Worm (Caenorhabditis elegans) whole organism, mixed stage, embryonic: ENCODE data around the gene txdc-12.1.
A peak's percentile ranks its signal among the peaks of the same experiment; 100 is the strongest.

Experiments used
- M03D4.4 ChIP-seq: sonication (generic microtip); optimal IDR thresholded peaks from 2 replicates; lab custom pipeline; 2017; ENCODE audit warnings: mild to moderate bottlenecking, missing genetic modification characterization, missing compliant biosample characterization
- bed-3 ChIP-seq: fragments of 200-800 bp; sonication (Bioruptor generic); optimal IDR thresholded peaks from 3 replicates; lab custom pipeline; 2018; ENCODE audit warnings: mild to moderate bottlenecking, missing genetic modification characterization, moderate library complexity, missing compliant biosample characterization
- blmp-1 ChIP-seq: fragments of 150-350 bp; optimal IDR thresholded peaks from 2 replicates; lab custom pipeline; 2014; ENCODE audit warnings: missing biosample characterization, missing genetic modification characterization
- ceh-39 ChIP-seq: fragments of 150-350 bp; optimal IDR thresholded peaks from 2 replicates; lab custom pipeline; 2014; ENCODE audit warnings: missing biosample characterization, missing genetic modification characterization
- ceh-43 ChIP-seq: fragments of 200-800 bp; sonication (Bioruptor generic); optimal IDR thresholded peaks from 2 replicates; lab custom pipeline; 2018; ENCODE audit warnings: mild to moderate bottlenecking, missing genetic modification characterization, moderate library complexity, missing compliant biosample characterization
- ceh-83 ChIP-seq: fragments of 200-800 bp; sonication (Bioruptor generic); optimal IDR thresholded peaks from 2 replicates; lab custom pipeline; 2018; ENCODE audit warnings: mild to moderate bottlenecking, missing genetic modification characterization, missing compliant biosample characterization
- ces-1 ChIP-seq: fragments of 150-350 bp; optimal IDR thresholded peaks from 2 replicates; lab custom pipeline; 2014; ENCODE audit warnings: missing biosample characterization, missing genetic modification reagents, missing genetic modification characterization
- cnd-1 ChIP-seq: fragments of 200-800 bp; sonication (Bioruptor generic); optimal IDR thresholded peaks from 2 replicates; lab custom pipeline; 2018; ENCODE audit warnings: mild to moderate bottlenecking, missing genetic modification characterization, missing compliant biosample characterization
- drap-1 ChIP-seq: fragments of 200-800 bp; sonication (Bioruptor generic); optimal IDR thresholded peaks from 3 replicates; lab custom pipeline; 2018; ENCODE audit warnings: mild to moderate bottlenecking, missing genetic modification characterization, missing compliant biosample characterization
- elt-1 ChIP-seq: sonication (generic microtip); optimal IDR thresholded peaks from 2 replicates; lab custom pipeline; 2017; ENCODE audit warnings: missing genetic modification characterization, mild to moderate bottlenecking, missing compliant biosample characterization, antibody characterized with exemption, moderate library complexity, borderline replicate concordance; ENCODE audit not compliant: insufficient read depth
- elt-3 ChIP-seq: fragments of 150-350 bp; optimal IDR thresholded peaks from 2 replicates; lab custom pipeline; 2014; ENCODE audit warnings: missing biosample characterization, missing genetic modification characterization
- hlh-1 ChIP-seq: fragments of 150-350 bp; optimal IDR thresholded peaks from 2 replicates; lab custom pipeline; 2014; ENCODE audit warnings: missing biosample characterization, missing genetic modification reagents, missing genetic modification characterization
- lin-13 ChIP-seq: fragments of 150-350 bp; optimal IDR thresholded peaks from 2 replicates; lab custom pipeline; 2014; ENCODE audit warnings: missing biosample characterization, missing genetic modification characterization
- lin-32 ChIP-seq: fragments of 200-800 bp; sonication (Bioruptor generic); optimal IDR thresholded peaks from 2 replicates; lab custom pipeline; 2018; ENCODE audit warnings: mild to moderate bottlenecking, missing genetic modification characterization, missing compliant biosample characterization
- lsy-2 ChIP-seq: fragments of 150-350 bp; optimal IDR thresholded peaks from 2 replicates; lab custom pipeline; 2014; ENCODE audit warnings: missing biosample characterization, missing genetic modification characterization
- mab-5 ChIP-seq: fragments of 150-350 bp; optimal IDR thresholded peaks from 2 replicates; lab custom pipeline; 2014; ENCODE audit warnings: missing biosample characterization, missing genetic modification characterization
- mep-1 ChIP-seq: fragments of 150-350 bp; optimal IDR thresholded peaks from 2 replicates; lab custom pipeline; 2017; ENCODE audit warnings: missing biosample characterization, missing genetic modification reagents, missing genetic modification characterization, inconsistent platforms
- mls-2 ChIP-seq: sonication (generic microtip); optimal IDR thresholded peaks from 2 replicates; lab custom pipeline; 2016; ENCODE audit warnings: mild to moderate bottlenecking, missing genetic modification characterization, moderate library complexity, missing compliant biosample characterization
- nhr-12 ChIP-seq: fragments of 150-350 bp; optimal IDR thresholded peaks from 2 replicates; lab custom pipeline; 2014; ENCODE audit warnings: missing biosample characterization, missing genetic modification characterization
- nhr-2 ChIP-seq: fragments of 150-350 bp; optimal IDR thresholded peaks from 2 replicates; lab custom pipeline; 2014; ENCODE audit warnings: missing biosample characterization, missing genetic modification characterization
- nhr-28 ChIP-seq: fragments of 150-350 bp; optimal IDR thresholded peaks from 2 replicates; lab custom pipeline; 2014; ENCODE audit warnings: missing biosample characterization, missing genetic modification characterization
- nhr-76 ChIP-seq: sonication (generic microtip); optimal IDR thresholded peaks from 2 replicates; lab custom pipeline; 2017; ENCODE audit warnings: missing biosample characterization, missing genetic modification characterization
- pha-4 ChIP-seq: fragments of 150-350 bp; optimal IDR thresholded peaks from 2 replicates; lab custom pipeline; 2018; ENCODE audit warnings: missing biosample characterization, missing genetic modification reagents, missing genetic modification characterization
- sem-2 ChIP-seq: fragments of 200-800 bp; sonication (Bioruptor generic); optimal IDR thresholded peaks from 2 replicates; lab custom pipeline; 2018; ENCODE audit warnings: mild to moderate bottlenecking, missing genetic modification characterization, missing compliant biosample characterization
- snpc-4 ChIP-seq: fragments of 150-350 bp; optimal IDR thresholded peaks from 2 replicates; lab custom pipeline; 2014; ENCODE audit warnings: missing biosample characterization, missing genetic modification characterization
- sptf-1 ChIP-seq: sonication (generic microtip); optimal IDR thresholded peaks from 2 replicates; lab custom pipeline; 2017; ENCODE audit warnings: mild to moderate bottlenecking, missing genetic modification characterization, moderate library complexity, missing compliant biosample characterization
- unc-120 ChIP-seq: sonication (generic microtip); optimal IDR thresholded peaks from 2 replicates; lab custom pipeline; 2017; ENCODE audit warnings: missing genetic modification characterization, missing compliant biosample characterization; ENCODE audit not compliant: poor library complexity, severe bottlenecking
- unc-39 ChIP-seq: fragments of 150-350 bp; optimal IDR thresholded peaks from 2 replicates; lab custom pipeline; 2014; ENCODE audit warnings: missing biosample characterization, missing genetic modification characterization
- unc-62 ChIP-seq: fragments of 150-350 bp; optimal IDR thresholded peaks from 2 replicates; lab custom pipeline; 2014; ENCODE audit warnings: missing biosample characterization, missing genetic modification reagents, missing genetic modification characterization
- zip-8 ChIP-seq: fragments of 150-350 bp; optimal IDR thresholded peaks from 2 replicates; lab custom pipeline; 2014; ENCODE audit warnings: missing biosample characterization, missing genetic modification characterization
- ztf-11 ChIP-seq: fragments of 150-350 bp; optimal IDR thresholded peaks from 2 replicates; lab custom pipeline; 2014; ENCODE audit warnings: missing biosample characterization, missing genetic modification characterization

Gene txdc-12.1

ce11 chrII:12241792-12242191, 1.6 kb downstream of the txdc-12.1 start:
- TF ChIP-seq hlh-1 (tag; lab: Kevin White, UChicago) (no peak), lin-13 (tag; lab: Kevin White, UChicago) (no peak), ztf-11 (tag; lab: Kevin White, UChicago) (no peak), mls-2 (tag; lab: Kevin White, UChicago) (no peak), ceh-83 (GFP tag; lab: Kevin White, UChicago) (no peak), ceh-39 (tag; lab: Kevin White, UChicago) (no peak), nhr-76 (tag; lab: Kevin White, UChicago) (no peak), unc-62 (GFP tag; lab: Kevin White, UChicago) (no peak), sem-2 (GFP tag; lab: Kevin White, UChicago) (no peak), nhr-12 (no peak), M03D4.4 (no peak), blmp-1 (tag; lab: Kevin White, UChicago) (no peak), zip-8 (tag; lab: Kevin White, UChicago) (no peak), pha-4 (tag; lab: Kevin White, UChicago) (no peak), unc-120 (tag; lab: Kevin White, UChicago) (no peak)
- TF ChIP-seq, all 35 proteins: peak for 0

DNA sequence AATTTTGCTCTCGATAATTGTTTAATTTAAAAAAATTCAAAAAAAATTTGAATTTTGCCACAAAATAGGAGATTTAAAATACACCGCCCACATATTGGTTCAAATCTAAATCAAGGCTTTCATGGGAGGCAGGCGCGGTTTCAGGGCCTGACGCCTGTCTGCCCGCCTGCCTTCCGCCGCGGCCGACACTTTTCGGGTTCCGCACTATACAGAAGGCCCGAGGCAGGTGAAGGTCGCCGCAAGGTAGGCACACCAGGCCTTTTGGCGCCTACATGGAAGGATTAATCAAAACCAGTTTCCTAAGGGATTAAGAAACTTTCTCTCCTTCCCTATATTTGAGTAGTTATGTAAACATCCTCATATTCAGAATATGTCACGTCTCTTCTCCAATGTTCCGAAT, 2.4 kb downstream of the txdc-12.1 start, which contains the start of gene Y57A10A.24:
Gene Y57A10A.24, plus strand, starts transcription at position 396 of the 400 bp plus-strand sequence.
- TF ChIP-seq sptf-1 (tag; lab: Kevin White, UChicago) (peak; percentile 17), unc-39 (tag; lab: Kevin White, UChicago) (no peak)

ce11 chrII:12249042-12249441, 8.9 kb downstream of the txdc-12.1 start, which contains the start of gene tag-276:
TSS of gene tag-276 (minus strand) at chrII:12249142.
- TF ChIP-seq sem-2 (GFP tag; lab: Kevin White, UChicago) (no peak), mep-1 (tag; lab: Kevin White, UChicago) (no peak), mab-5 (tag; lab: Kevin White, UChicago) (no peak), lin-32 (GFP tag; lab: Kevin White, UChicago) (no peak), bed-3 (GFP tag; lab: Kevin White, UChicago) (no peak), ceh-43 (GFP tag; lab: Kevin White, UChicago) (no peak), nhr-2 (tag; lab: Kevin White, UChicago) (no peak), ceh-39 (tag; lab: Kevin White, UChicago) (no peak), unc-39 (tag; lab: Kevin White, UChicago) (no peak), elt-1 (tag; lab: Kevin White, UChicago) (no peak), unc-120 (tag; lab: Kevin White, UChicago) (no peak), M03D4.4 (no peak), nhr-12 (no peak), zip-8 (tag; lab: Kevin White, UChicago) (no peak), sptf-1 (tag; lab: Kevin White, UChicago) (no peak), lsy-2 (no peak), snpc-4 (tag; lab: Kevin White, UChicago) (no peak), blmp-1 (tag; lab: Kevin White, UChicago) (no peak), elt-3 (tag; lab: Kevin White, UChicago) (no peak)

DNA sequence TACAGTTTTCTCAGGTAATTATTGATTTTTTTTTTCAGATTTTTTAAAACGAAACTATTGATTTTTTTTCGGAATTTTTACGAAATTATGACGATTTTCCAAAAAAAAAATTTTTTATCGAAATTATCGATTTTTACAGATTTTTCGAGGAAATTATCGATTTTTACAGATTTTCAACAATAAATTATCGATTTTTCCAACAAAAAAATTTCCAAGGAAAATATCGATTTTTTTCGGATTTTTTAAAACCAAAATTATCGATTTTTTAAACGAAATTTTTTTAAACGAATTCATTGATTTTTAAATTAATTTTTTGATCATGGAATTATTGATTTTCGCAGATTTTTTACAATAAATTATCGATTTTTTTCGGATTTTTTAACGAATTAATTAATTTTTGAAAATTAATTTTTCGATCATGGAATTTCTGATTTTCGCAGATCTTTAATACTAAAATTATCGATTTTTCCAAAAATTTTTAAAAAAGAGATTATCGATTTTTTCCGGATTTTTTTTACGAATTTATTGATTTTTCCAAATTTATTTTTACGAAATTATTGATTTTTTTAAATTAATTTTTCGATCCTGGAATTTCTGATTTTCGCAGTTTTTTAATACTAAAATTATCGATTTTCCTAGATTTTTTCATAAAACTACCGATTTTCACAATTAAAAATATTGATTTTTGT, 15.5 kb downstream of the txdc-12.1 start:
- TF ChIP-seq elt-1 (tag; lab: Kevin White, UChicago), result no peak
- peak; percentile 38 for TF ChIP-seq ces-1

- no peak for TF ChIP-seq elt-1 (tag; lab: Kevin White, UChicago)
- no peak for TF ChIP-seq ceh-43 (GFP tag; lab: Kevin White, UChicago)
- no peak for TF ChIP-seq cnd-1 (tag; lab: Kevin White, UChicago)
- TF ChIP-seq pha-4 (tag; lab: Kevin White, UChicago), result no peak
- no peak for TF ChIP-seq unc-62 (GFP tag; lab: Kevin White, UChicago)
- no peak for TF ChIP-seq lin-32 (GFP tag; lab: Kevin White, UChicago)
- TF ChIP-seq nhr-28 (tag; lab: Kevin White, UChicago), result no peak
- no peak for TF ChIP-seq mls-2 (tag; lab: Kevin White, UChicago)
- no peak for TF ChIP-seq mep-1 (tag; lab: Kevin White, UChicago)
- no peak for TF ChIP-seq sem-2 (GFP tag; lab: Kevin White, UChicago)
- TF ChIP-seq lsy-2, result no peak
- no peak for TF ChIP-seq ces-1
- no peak for TF ChIP-seq drap-1 (GFP tag; lab: Kevin White, UChicago)
- TF ChIP-seq, all 35 proteins: peak for 0
Measured at ce11 chrII:12256528-12256927, 16.3 kb downstream of the txdc-12.1 start, which contains the start of gene parn-2. TSS of gene parn-2 (minus strand) at chrII:12256628.
